Fruit fly (Drosophila melanogaster) whole organism, embryonic: ENCODE results near the gene aop.
A peak's percentile ranks its signal among the peaks of the same experiment; 100 is the strongest.

Experiments used
- Atf3 ChIP-seq: fragments of 200-800 bp; sonication (Bioruptor generic); optimal IDR thresholded peaks from 3 replicates; lab custom pipeline; 2016; ENCODE audit warnings: missing biosample characterization, missing genetic modification characterization
- B-H2 ChIP-seq: fragments of 200-800 bp; sonication (Bioruptor generic); optimal IDR thresholded peaks from 2 replicates; lab custom pipeline; 2018; ENCODE audit warnings: missing biosample characterization, mild to moderate bottlenecking, missing genetic modification characterization
- CG10209 ChIP-seq: fragments of 200-800 bp; sonication (Bioruptor generic); optimal IDR thresholded peaks from 3 replicates; lab custom pipeline; 2017; ENCODE audit warnings: missing biosample characterization, mild to moderate bottlenecking, missing genetic modification characterization, missing genetic modification reagents
- CG10543 ChIP-seq: fragments of 200-800 bp; sonication (Bioruptor generic); optimal IDR thresholded peaks from 3 replicates; lab custom pipeline; 2017; ENCODE audit warnings: missing biosample characterization, mild to moderate bottlenecking, missing genetic modification characterization, moderate library complexity
- CG12071 ChIP-seq: fragments of 200-800 bp; sonication (Bioruptor generic); optimal IDR thresholded peaks from 3 replicates; lab custom pipeline; 2018; ENCODE audit warnings: missing biosample characterization, mild to moderate bottlenecking, missing genetic modification characterization
- CG12219 ChIP-seq: fragments of 200-800 bp; sonication (Bioruptor generic); optimal IDR thresholded peaks from 3 replicates; lab custom pipeline; 2018; ENCODE audit warnings: missing biosample characterization, mild to moderate bottlenecking, missing genetic modification characterization
- CG12299 ChIP-seq: fragments of 200-800 bp; sonication (Bioruptor generic); optimal IDR thresholded peaks from 2 replicates; lab custom pipeline; 2018; ENCODE audit warnings: missing biosample characterization, mild to moderate bottlenecking, missing genetic modification characterization
- CG13624 ChIP-seq: fragments of 200-800 bp; sonication (Bioruptor generic); optimal IDR thresholded peaks from 2 replicates; lab custom pipeline; 2016; ENCODE audit warnings: missing biosample characterization, missing genetic modification characterization
- CG14441 ChIP-seq: fragments of 200-800 bp; sonication (Bioruptor generic); IDR thresholded peaks from 2 replicates; pipeline ENCODE4 v1.3.6; 2022; ENCODE audit warnings: missing biosample characterization, missing genetic modification characterization
- CG14860 ChIP-seq: fragments of 200-800 bp; sonication (Bioruptor generic); IDR thresholded peaks from 3 replicates; pipeline ENCODE4 v1.3.6; 2022; ENCODE audit warnings: missing biosample characterization, missing genetic modification characterization; ENCODE audit not compliant: partially characterized antibody
- CG15479 ChIP-seq: fragments of 200-800 bp; sonication (Bioruptor generic); optimal IDR thresholded peaks from 3 replicates; lab custom pipeline; 2019; ENCODE audit warnings: missing biosample characterization, mild to moderate bottlenecking, missing genetic modification characterization, moderate library complexity
- CG31388 ChIP-seq: fragments of 200-800 bp; sonication (Bioruptor generic); optimal IDR thresholded peaks from 2 replicates; lab custom pipeline; 2016; ENCODE audit warnings: missing biosample characterization, missing genetic modification characterization
- CG33557 ChIP-seq: fragments of 200-800 bp; sonication (Bioruptor generic); optimal IDR thresholded peaks from 2 replicates; lab custom pipeline; 2019; ENCODE audit warnings: missing biosample characterization, mild to moderate bottlenecking, missing genetic modification characterization, moderate library complexity
- CG8281 ChIP-seq: fragments of 200-800 bp; sonication (Bioruptor generic); optimal IDR thresholded peaks from 2 replicates; lab custom pipeline; 2018; ENCODE audit warnings: missing biosample characterization, mild to moderate bottlenecking, missing genetic modification characterization, moderate library complexity
- CG8924 ChIP-seq: fragments of 200-800 bp; optimal IDR thresholded peaks from 3 replicates; lab custom pipeline; 2019; ENCODE audit warnings: missing biosample characterization, mild to moderate bottlenecking, missing genetic modification characterization, moderate library complexity
- CG9817 ChIP-seq: fragments of 200-800 bp; sonication (Bioruptor generic); optimal IDR thresholded peaks from 2 replicates; lab custom pipeline; 2018; ENCODE audit warnings: missing biosample characterization, mild to moderate bottlenecking, missing genetic modification characterization, moderate library complexity
- CHES-1-like ChIP-seq: fragments of 200-800 bp; sonication (Bioruptor generic); optimal IDR thresholded peaks from 2 replicates; lab custom pipeline; 2016; ENCODE audit warnings: missing biosample characterization, missing genetic modification characterization
- Chrac-16 ChIP-seq: fragments of 200-800 bp; sonication (Bioruptor generic); optimal IDR thresholded peaks from 3 replicates; lab custom pipeline; 2016; ENCODE audit warnings: missing biosample characterization, missing genetic modification characterization
- Deaf1 ChIP-seq: fragments of 200-800 bp; optimal IDR thresholded peaks from 3 replicates; lab custom pipeline; 2019; ENCODE audit warnings: missing biosample characterization, mild to moderate bottlenecking, missing genetic modification characterization, moderate library complexity
- HHEX ChIP-seq: fragments of 200-800 bp; sonication (Bioruptor generic); optimal IDR thresholded peaks from 3 replicates; lab custom pipeline; 2017; ENCODE audit warnings: missing biosample characterization, mild to moderate bottlenecking, missing genetic modification characterization, missing genetic modification reagents
- Myb ChIP-seq: fragments of 200-800 bp; sonication (Bioruptor generic); optimal IDR thresholded peaks from 2 replicates; lab custom pipeline; 2016; ENCODE audit warnings: missing biosample characterization, missing genetic modification characterization
- Sox100B ChIP-seq: fragments of 200-800 bp; sonication (Bioruptor generic); optimal IDR thresholded peaks from 3 replicates; lab custom pipeline; 2018; ENCODE audit warnings: missing biosample characterization, mild to moderate bottlenecking, missing genetic modification characterization
- Trl ChIP-seq, 3 experiments: fragments of >200 bp in 2 of 3; fragments of 200-800 bp in 1 of 3; sonication (Bioruptor generic) in 1 of 3; optimal IDR thresholded peaks; 2 replicates in 1 of 3; 3 replicates in 2 of 3; lab custom pipeline; 2016 to 2017; ENCODE audit warnings: missing biosample characterization in 1 of 3, missing genetic modification characterization in 1 of 3
- ab ChIP-seq: fragments of 200-800 bp; sonication (Bioruptor generic); optimal IDR thresholded peaks from 2 replicates; lab custom pipeline; 2016; ENCODE audit warnings: missing biosample characterization, missing genetic modification characterization
- aop ChIP-seq: fragments of 200-800 bp; sonication (Bioruptor generic); IDR thresholded peaks from 2 replicates; pipeline ENCODE4 v1.3.6; 2022; ENCODE audit warnings: missing biosample characterization, missing genetic modification characterization
- caup ChIP-seq: fragments of 200-800 bp; sonication (Bioruptor generic); optimal IDR thresholded peaks from 3 replicates; lab custom pipeline; 2017; ENCODE audit warnings: missing biosample characterization, mild to moderate bottlenecking, missing genetic modification characterization, moderate library complexity; ENCODE audit not compliant: severe bottlenecking
- chinmo ChIP-seq: fragments of 200-800 bp; sonication (Bioruptor generic); IDR thresholded peaks from 4 replicates; pipeline ENCODE4 v1.3.6; 2022; ENCODE audit warnings: missing biosample characterization, missing genetic modification characterization; ENCODE audit not compliant: partially characterized antibody
- exex ChIP-seq: fragments of 200-800 bp; sonication (Bioruptor generic); optimal IDR thresholded peaks from 4 replicates; lab custom pipeline; 2018; ENCODE audit warnings: missing biosample characterization, mild to moderate bottlenecking, missing genetic modification characterization, moderate library complexity
- gro ChIP-seq: fragments of 200-800 bp; sonication (Bioruptor generic); optimal IDR thresholded peaks from 2 replicates; lab custom pipeline; 2016; ENCODE audit warnings: missing biosample characterization, missing genetic modification characterization
- insv ChIP-seq, 2 experiments: fragments of 200-800 bp; sonication (Bioruptor generic); optimal IDR thresholded peaks; 3 replicates each; lab custom pipeline; 2016 to 2018; ENCODE audit warnings: missing biosample characterization in 2 of 2, missing genetic modification characterization in 2 of 2
- kni ChIP-seq: fragments of 200-800 bp; sonication (Bioruptor generic); optimal IDR thresholded peaks from 3 replicates; lab custom pipeline; 2017; ENCODE audit warnings: mild to moderate bottlenecking, missing biosample characterization, missing genetic modification reagents, missing genetic modification characterization
- lab ChIP-seq: fragments of 200-800 bp; sonication (Bioruptor generic); optimal IDR thresholded peaks from 3 replicates; lab custom pipeline; 2017; ENCODE audit warnings: missing biosample characterization, missing genetic modification characterization, mild to moderate bottlenecking, moderate library complexity, missing genetic modification reagents
- lilli ChIP-seq: fragments of 200-800 bp; sonication (Bioruptor generic); optimal IDR thresholded peaks from 3 replicates; lab custom pipeline; 2016; ENCODE audit warnings: missing biosample characterization, missing genetic modification characterization
- maf-S ChIP-seq: fragments of 200-800 bp; sonication (Bioruptor generic); optimal IDR thresholded peaks from 2 replicates; lab custom pipeline; 2016; ENCODE audit warnings: missing biosample characterization, missing genetic modification characterization
- mam ChIP-seq: fragments of 200-800 bp; sonication (Bioruptor generic); optimal IDR thresholded peaks from 3 replicates; lab custom pipeline; 2016; ENCODE audit warnings: missing biosample characterization, missing genetic modification characterization
- nom ChIP-seq: fragments of 200-800 bp; sonication (Bioruptor generic); optimal IDR thresholded peaks from 2 replicates; lab custom pipeline; 2017; ENCODE audit warnings: missing biosample characterization, missing genetic modification characterization, mild to moderate bottlenecking, moderate library complexity, missing genetic modification reagents
- pb ChIP-seq: fragments of 200-800 bp; sonication (Bioruptor generic); optimal IDR thresholded peaks from 3 replicates; lab custom pipeline; 2016; ENCODE audit warnings: missing biosample characterization, missing genetic modification characterization
- prd ChIP-seq, 3 experiments: fragments of >200 bp in 2 of 3; fragments of 200-800 bp in 1 of 3; sonication (Bioruptor generic) in 1 of 3; optimal IDR thresholded peaks in 2 of 3; IDR thresholded peaks in 1 of 3; 2 replicates in 2 of 3; 3 replicates in 1 of 3; pipeline versions ENCODE4 v1.3.6 to Lab custom; 2017 to 2022; ENCODE audit warnings: missing biosample characterization in 1 of 3, missing genetic modification characterization in 1 of 3
- pros ChIP-seq: fragments of 200-800 bp; sonication (Bioruptor generic); optimal IDR thresholded peaks from 3 replicates; lab custom pipeline; 2019; ENCODE audit warnings: missing biosample characterization, mild to moderate bottlenecking, missing genetic modification characterization, moderate library complexity
- sqz ChIP-seq: fragments of 200-800 bp; sonication (Bioruptor generic); optimal IDR thresholded peaks from 3 replicates; lab custom pipeline; 2018; ENCODE audit warnings: missing biosample characterization, mild to moderate bottlenecking, missing genetic modification characterization
- sr ChIP-seq: fragments of 200-800 bp; sonication (Bioruptor generic); IDR thresholded peaks from 3 replicates; pipeline ENCODE4 v1.3.6; 2022; ENCODE audit warnings: missing biosample characterization, missing genetic modification characterization
- tll ChIP-seq, 2 experiments: fragments of 200-800 bp in 1 of 2; fragments of >200 bp in 1 of 2; sonication (Bioruptor generic) in 1 of 2; optimal IDR thresholded peaks; 2 replicates each; lab custom pipeline; 2017 to 2019; ENCODE audit warnings: missing biosample characterization in 2 of 2, missing genetic modification characterization in 2 of 2, mild to moderate bottlenecking in 1 of 2, moderate library complexity in 1 of 2
- toy ChIP-seq: fragments of 200-800 bp; sonication (Bioruptor generic); IDR thresholded peaks from 2 replicates; pipeline ENCODE4 v1.3.6; 2022; ENCODE audit warnings: missing biosample characterization, missing genetic modification characterization
- zen2 ChIP-seq: fragments of 200-800 bp; sonication (Bioruptor generic); IDR thresholded peaks from 3 replicates; pipeline ENCODE4 v1.3.6; 2022; ENCODE audit warnings: missing biosample characterization, missing genetic modification characterization; ENCODE audit not compliant: partially characterized antibody

The aop gene

dm6 chr2L:2165864-2166263 is 12.7 kb downstream of the aop start (continued):
- TF ChIP-seq exex (tag; lab: Kevin White, UChicago) (peak; percentile 13), sqz (GFP tag; lab: Kevin White, UChicago) (peak; percentile 61), toy (GFP tag; lab: Robert Waterston, UW) (no peak), CG14441 (peak; percentile 21; the same call in 1 of the 2 replicates), pb (GFP tag; lab: Kevin White, UChicago) (no peak), Trl (optimal IDR thresholded peaks at IDR 0.05; lab: Kevin White, UChicago) (peak in 1 of 2 experiments; percentile 15), Trl (GFP tag; optimal IDR thresholded peaks at IDR 0.05; lab: Kevin White, UChicago) (no peak), CG10543 (GFP tag; lab: Kevin White, UChicago) (peak; percentile 83), sr (GFP tag; lab: Robert Waterston, UW) (peak; percentile 71; the same call in 2 of the 3 replicates), CG31388 (GFP tag; lab: Kevin White, UChicago) (no peak), lilli (GFP tag; lab: Kevin White, UChicago) (peak; percentile 27), lab (GFP tag; lab: Kevin White, UChicago) (peak; percentile 38), CG13624 (GFP tag; lab: Kevin White, UChicago) (peak; percentile 4), chinmo (GFP tag; lab: Robert Waterston, UW) (peak; percentile 96), ab (no peak), nom (GFP tag; lab: Kevin White, UChicago) (no peak), caup (peak; percentile 15), HHEX (GFP tag; lab: Kevin White, UChicago) (peak; percentile 22), kni (GFP tag; lab: Kevin White, UChicago) (no peak), aop (peak; percentile 33; the same call in 1 of the 2 replicates), CG12299 (tag; lab: Kevin White, UChicago) (no peak), gro (GFP tag; lab: Kevin White, UChicago) (peak; percentile 34), B-H2 (GFP tag; lab: Kevin White, UChicago) (peak; percentile 42), CG8924 (tag; lab: Kevin White, UChicago) (peak; percentile 1)

- TF ChIP-seq kni (GFP tag; lab: Kevin White, UChicago) (peak; percentile 47), tll (GFP tag; optimal IDR thresholded peaks at IDR 0.05; lab: Kevin White, UChicago) (peak in 1 of 2 experiments; percentile 77), CG33557 (GFP tag; lab: Kevin White, UChicago) (no peak), pros (GFP tag; lab: Kevin White, UChicago) (peak; percentile 61), CG15479 (peak; percentile 71), zen2 (GFP tag; lab: Robert Waterston, UW) (no peak)
These were observed 13.3 kb downstream of the aop start for dm6 chr2L:2165238-2165577.

dm6 chr2L:2164520-2165237 is 13.9 kb downstream of the aop start:
- TF ChIP-seq mam (GFP tag; lab: Kevin White, UChicago) (peak; percentile 10), CG12071 (GFP tag; lab: Kevin White, UChicago) (no peak), chinmo (GFP tag; lab: Robert Waterston, UW) (no peak), Sox100B (peak; percentile 23), Chrac-16 (GFP tag; lab: Kevin White, UChicago) (peak; percentile 69), CG12219 (GFP tag; lab: Kevin White, UChicago) (peak; percentile 61), kni (GFP tag; lab: Kevin White, UChicago) (peak; percentile 94), CG8281 (no peak), insv (GFP tag; optimal IDR thresholded peaks at IDR 0.05; lab: Kevin White, UChicago) (peak in 1 of 2 experiments; percentile 32), Myb (GFP tag; lab: Kevin White, UChicago) (peak; percentile 38), CG9817 (no peak), CHES-1-like (GFP tag; lab: Kevin White, UChicago) (peak; percentile 21), CG14860 (GFP tag; lab: Robert Waterston, UW) (no peak), CG8924 (tag; lab: Kevin White, UChicago) (peak; percentile 80), prd (optimal IDR thresholded peaks at IDR 0.05; lab: Kevin White, UChicago) (no peak), prd (GFP tag; IDR thresholded peaks at IDR 0.05; lab: Robert Waterston, UW) (peak; percentile 96), CG10209 (GFP tag; lab: Kevin White, UChicago) (peak; percentile 56), maf-S (GFP tag; lab: Kevin White, UChicago) (peak; percentile 17), Atf3 (GFP tag; lab: Kevin White, UChicago) (no peak), Deaf1 (peak; percentile 30)
